Worm (Caenorhabditis elegans) whole organism, L4 larva: ENCODE data around the gene B0034.4.

Source experiments
- F37D6.2 ChIP-seq: sonication (generic microtip); optimal IDR thresholded peaks from 2 replicates; lab custom pipeline; 2016; ENCODE audit warnings: mild to moderate bottlenecking, missing genetic modification characterization, missing compliant biosample characterization
- ceh-20 ChIP-seq: fragments of 200-800 bp; sonication (Bioruptor generic); IDR thresholded peaks from 2 replicates; pipeline ENCODE4 v1.3.6; 2022; ENCODE audit warnings: missing genetic modification reagents, missing genetic modification characterization, missing compliant biosample characterization
- dpl-1 ChIP-seq: fragments of 150-350 bp; optimal IDR thresholded peaks from 2 replicates; lab custom pipeline; 2014; ENCODE audit warnings: missing biosample characterization, missing genetic modification reagents, missing genetic modification characterization
- duxl-1 ChIP-seq: sonication (generic microtip); optimal IDR thresholded peaks from 2 replicates; lab custom pipeline; 2016; ENCODE audit warnings: mild to moderate bottlenecking, missing genetic modification characterization, moderate library complexity, missing compliant biosample characterization; ENCODE audit not compliant: poor library complexity
- egl-27 ChIP-seq: sonication (generic microtip); optimal IDR thresholded peaks from 3 replicates; lab custom pipeline; 2017; ENCODE audit warnings: missing biosample characterization, missing genetic modification reagents, missing genetic modification characterization
- fos-1 ChIP-seq: fragments of 150-350 bp; optimal IDR thresholded peaks from 2 replicates; lab custom pipeline; 2014; ENCODE audit warnings: missing biosample characterization, missing genetic modification characterization
- jun-1 ChIP-seq: fragments of 150-350 bp; optimal IDR thresholded peaks from 2 replicates; lab custom pipeline; 2014; ENCODE audit warnings: missing biosample characterization, missing genetic modification reagents, missing genetic modification characterization
- mdl-1 ChIP-seq, 2 experiments: fragments of 150-350 bp in 1 of 2; sonication (generic microtip) in 1 of 2; optimal IDR thresholded peaks; 2 replicates each; lab custom pipeline; 2014 to 2017; ENCODE audit warnings: missing biosample characterization in 2 of 2, missing genetic modification characterization in 2 of 2
- nhr-11 ChIP-seq: fragments of 150-350 bp; optimal IDR thresholded peaks from 2 replicates; lab custom pipeline; 2014; ENCODE audit warnings: missing biosample characterization, missing genetic modification characterization
- rbr-2 ChIP-seq: sonication (generic microtip); optimal IDR thresholded peaks from 2 replicates; lab custom pipeline; 2016; ENCODE audit warnings: missing genotype, missing genetic modification characterization, missing compliant biosample characterization
- unc-39 ChIP-seq: sonication (generic microtip); optimal IDR thresholded peaks from 2 replicates; lab custom pipeline; 2017; ENCODE audit warnings: missing biosample characterization, missing genetic modification characterization
- unc-62 ChIP-seq, 3 experiments: fragments of 150-350 bp in 1 of 3; sonication (generic microtip); optimal IDR thresholded peaks in 2 of 3; peaks in 1 of 3; 1 replicate in 1 of 3; 2 replicates in 2 of 3; lab custom pipeline; 2014 to 2017; ENCODE audit warnings: missing biosample characterization in 3 of 3, missing genetic modification characterization in 3 of 3, missing genetic modification reagents in 3 of 3, missing genotype in 1 of 3
- ztf-11 ChIP-seq: fragments of 150-350 bp; optimal IDR thresholded peaks from 2 replicates; lab custom pipeline; 2014; ENCODE audit warnings: missing biosample characterization, missing genetic modification characterization

DNA sequence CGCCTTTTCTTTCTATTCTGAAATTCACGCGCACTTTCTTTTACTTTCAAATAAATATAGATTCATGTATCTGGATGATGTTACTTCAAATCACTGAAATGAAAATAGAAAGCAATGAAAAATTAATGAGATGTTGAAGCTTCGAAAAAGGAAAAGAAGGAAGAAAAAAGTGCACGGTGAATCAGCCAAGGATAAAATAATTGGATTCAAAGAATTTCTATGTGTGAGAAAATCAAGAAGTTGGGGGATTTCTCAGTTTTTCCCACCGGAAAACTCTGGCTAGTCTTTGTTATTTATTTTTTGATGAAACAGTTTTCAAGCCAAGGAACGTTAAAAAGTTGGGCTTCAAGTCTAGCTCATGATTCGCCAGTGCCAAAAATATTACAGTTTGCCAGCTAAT is 17.6 kb downstream of the B0034.4 start:
- no peak for TF ChIP-seq ceh-20 (GFP tag; lab: Robert Waterston, UW)
- TF ChIP-seq rbr-2 (tag; lab: Kevin White, UChicago): no peak
- no peak for TF ChIP-seq duxl-1
- no peak for TF ChIP-seq F37D6.2 (tag; lab: Kevin White, UChicago)
- TF ChIP-seq egl-27 (tag; lab: Kevin White, UChicago): no peak
- TF ChIP-seq unc-39 (tag; lab: Kevin White, UChicago): no peak
- TF ChIP-seq mdl-1 (tag; optimal IDR thresholded peaks at IDR 0.05; lab: Kevin White, UChicago): no peak
- TF ChIP-seq nhr-11: no peak
- TF ChIP-seq dpl-1: no peak
- TF ChIP-seq fos-1 (tag; lab: Kevin White, UChicago): no peak
- no peak for TF ChIP-seq unc-62 (GFP tag; optimal IDR thresholded peaks at IDR 0.05 in 1 of 2; lab: Kevin White, UChicago)
- no peak for TF ChIP-seq unc-62 (tag; optimal IDR thresholded peaks at IDR 0.05; lab: Kevin White, UChicago)
- no peak for TF ChIP-seq jun-1 (tag; lab: Kevin White, UChicago)
- TF ChIP-seq ztf-11: no peak
